Worm (Caenorhabditis elegans) whole organism, L1 larva: ENCODE measurements around the gene jmjd-4.

Experiments
- C16A3.4 ChIP-seq: fragments of 150-350 bp; optimal IDR thresholded peaks from 2 replicates; lab custom pipeline; 2014; ENCODE audit warnings: missing biosample characterization, missing genetic modification characterization
- aha-1 ChIP-seq: fragments of 150-350 bp; optimal IDR thresholded peaks from 2 replicates; lab custom pipeline; 2014; ENCODE audit warnings: missing biosample characterization, missing genetic modification characterization
- blmp-1 ChIP-seq: fragments of 150-350 bp; optimal IDR thresholded peaks from 2 replicates; lab custom pipeline; 2014; ENCODE audit warnings: missing biosample characterization, missing genetic modification characterization
- ceh-82 ChIP-seq, 3 experiments: fragments of 150-350 bp in 1 of 3; sonication (generic microtip) in 2 of 3; optimal IDR thresholded peaks; 2 replicates each; lab custom pipeline; 2014 to 2017; ENCODE audit warnings: missing biosample characterization in 3 of 3, missing genetic modification characterization in 3 of 3
- ceh-88 ChIP-seq: fragments of 200-800 bp; sonication (Bioruptor generic); IDR thresholded peaks from 2 replicates; pipeline ENCODE4 v1.3.6; 2022; ENCODE audit warnings: missing genetic modification characterization, missing compliant biosample characterization
- ces-1 ChIP-seq: fragments of 150-350 bp; optimal IDR thresholded peaks from 2 replicates; lab custom pipeline; 2014; ENCODE audit warnings: missing biosample characterization, missing genetic modification reagents, missing genetic modification characterization
- dsc-1 ChIP-seq: sonication (generic microtip); optimal IDR thresholded peaks from 2 replicates; lab custom pipeline; 2016; ENCODE audit warnings: mild to moderate bottlenecking, missing genetic modification characterization, missing compliant biosample characterization
- efl-1 ChIP-seq, 4 experiments: fragments of 150-350 bp; optimal IDR thresholded peaks in 3 of 4; peaks in 1 of 4; 1 replicate in 1 of 4; 2 replicates in 3 of 4; lab custom pipeline; 2014; ENCODE audit warnings: missing biosample characterization in 2 of 4, missing genetic modification characterization in 2 of 4, missing genetic modification reagents in 2 of 4
- efl-3 ChIP-seq: fragments of 200-800 bp; sonication (Bioruptor generic); optimal IDR thresholded peaks from 2 replicates; lab custom pipeline; 2018; ENCODE audit warnings: mild to moderate bottlenecking, missing genetic modification characterization, missing compliant biosample characterization
- egl-13 ChIP-seq: sonication (generic microtip); optimal IDR thresholded peaks from 2 replicates; lab custom pipeline; 2016; ENCODE audit warnings: missing genotype, missing genetic modification reagents, missing genetic modification characterization, missing compliant biosample characterization
- egl-27 ChIP-seq, 2 experiments: fragments of 150-350 bp in 1 of 2; sonication (generic microtip); optimal IDR thresholded peaks; 3 replicates each; lab custom pipeline; 2017 to 2018; ENCODE audit warnings: missing biosample characterization in 2 of 2, missing genetic modification characterization in 2 of 2, missing genetic modification reagents in 2 of 2
- elt-2 ChIP-seq: sonication (generic microtip); optimal IDR thresholded peaks from 2 replicates; lab custom pipeline; 2016; ENCODE audit warnings: missing genetic modification characterization, mild to moderate bottlenecking, inconsistent platforms, missing compliant biosample characterization, missing genetic modification reagents
- fkh-10 ChIP-seq: sonication (generic microtip); optimal IDR thresholded peaks from 2 replicates; lab custom pipeline; 2017; ENCODE audit warnings: missing biosample characterization, missing genetic modification reagents, missing genetic modification characterization
- fkh-8 ChIP-seq: sonication (generic microtip); optimal IDR thresholded peaks from 2 replicates; lab custom pipeline; 2016; ENCODE audit warnings: mild to moderate bottlenecking, missing genetic modification characterization, missing compliant biosample characterization
- isw-1 ChIP-seq: fragments of 200-800 bp; sonication (Bioruptor generic); IDR thresholded peaks from 2 replicates; pipeline ENCODE4 v1.3.6; 2022; ENCODE audit warnings: missing genetic modification characterization, missing compliant biosample characterization
- lin-14 ChIP-seq: fragments of 200-800 bp; sonication (Bioruptor generic); optimal IDR thresholded peaks from 2 replicates; lab custom pipeline; 2018; ENCODE audit warnings: mild to moderate bottlenecking, missing genetic modification characterization, moderate library complexity, missing compliant biosample characterization
- lin-39 ChIP-seq: fragments of 150-350 bp; optimal IDR thresholded peaks from 2 replicates; lab custom pipeline; 2014; ENCODE audit warnings: missing biosample characterization, missing genetic modification reagents, missing genetic modification characterization
- lsy-2 ChIP-seq, 2 experiments: fragments of 150-350 bp; optimal IDR thresholded peaks; 2 replicates each; lab custom pipeline; 2014; ENCODE audit warnings: missing biosample characterization in 2 of 2, missing genetic modification characterization in 2 of 2
- mab-9 ChIP-seq: fragments of 200-800 bp; sonication (Bioruptor generic); IDR thresholded peaks from 2 replicates; pipeline ENCODE4 v1.3.6; 2022; ENCODE audit warnings: missing genetic modification reagents, missing genetic modification characterization, missing compliant biosample characterization
- mdl-1 ChIP-seq, 2 experiments: fragments of 150-350 bp; optimal IDR thresholded peaks; 2 replicates each; lab custom pipeline; 2014 to 2017; ENCODE audit warnings: missing biosample characterization in 2 of 2, missing genetic modification characterization in 2 of 2, inconsistent platforms in 1 of 2
- mep-1 ChIP-seq: fragments of 150-350 bp; optimal IDR thresholded peaks from 2 replicates; lab custom pipeline; 2014; ENCODE audit warnings: missing biosample characterization, missing genetic modification characterization
- nhr-11 ChIP-seq: fragments of 150-350 bp; optimal IDR thresholded peaks from 2 replicates; lab custom pipeline; 2014; ENCODE audit warnings: missing biosample characterization, missing genetic modification characterization
- nhr-47 ChIP-seq: sonication (generic microtip); optimal IDR thresholded peaks from 2 replicates; lab custom pipeline; 2016; ENCODE audit warnings: mild to moderate bottlenecking, missing genetic modification characterization, moderate library complexity, missing compliant biosample characterization
- nhr-71 ChIP-seq: sonication (generic microtip); optimal IDR thresholded peaks from 2 replicates; lab custom pipeline; 2016; ENCODE audit warnings: mild to moderate bottlenecking, missing genetic modification characterization, moderate library complexity, missing compliant biosample characterization
- nhr-77 ChIP-seq: fragments of 150-350 bp; optimal IDR thresholded peaks from 2 replicates; lab custom pipeline; 2014; ENCODE audit warnings: missing biosample characterization, missing genetic modification characterization
- nhr-84 ChIP-seq: sonication (generic microtip); optimal IDR thresholded peaks from 2 replicates; lab custom pipeline; 2017; ENCODE audit warnings: missing biosample characterization, missing genetic modification characterization
- nhr-85 ChIP-seq: sonication (generic microtip); peaks from one replicate; lab custom pipeline; 2016; ENCODE audit warnings: missing genetic modification characterization, inconsistent platforms, missing compliant biosample characterization
- rnt-1 ChIP-seq: sonication (generic microtip); optimal IDR thresholded peaks from 2 replicates; lab custom pipeline; 2016; ENCODE audit warnings: mild to moderate bottlenecking, missing genetic modification characterization, moderate library complexity, missing compliant biosample characterization
- snu-23 ChIP-seq: sonication (generic microtip); optimal IDR thresholded peaks from 2 replicates; lab custom pipeline; 2016; ENCODE audit warnings: missing genetic modification characterization, missing compliant biosample characterization
- sptf-1 ChIP-seq: fragments of 150-350 bp; optimal IDR thresholded peaks from 2 replicates; lab custom pipeline; 2014; ENCODE audit warnings: missing biosample characterization, missing genetic modification characterization
- sup-37 ChIP-seq: fragments of 200-800 bp; sonication (Bioruptor generic); optimal IDR thresholded peaks from 2 replicates; lab custom pipeline; 2018; ENCODE audit warnings: mild to moderate bottlenecking, missing genetic modification characterization, missing compliant biosample characterization
- swsn-7 ChIP-seq: sonication (generic microtip); optimal IDR thresholded peaks from 2 replicates; lab custom pipeline; 2016; ENCODE audit warnings: missing genetic modification characterization, missing compliant biosample characterization
- tbx-2 ChIP-seq: sonication (generic microtip); optimal IDR thresholded peaks from 2 replicates; lab custom pipeline; 2016; ENCODE audit warnings: missing genetic modification characterization, missing compliant biosample characterization
- tlp-1 ChIP-seq: fragments of 150-350 bp; optimal IDR thresholded peaks from 2 replicates; lab custom pipeline; 2014; ENCODE audit warnings: missing biosample characterization, missing genetic modification characterization
- unc-30 ChIP-seq: sonication (generic microtip); optimal IDR thresholded peaks from 2 replicates; lab custom pipeline; 2017; ENCODE audit warnings: missing biosample characterization, missing genetic modification characterization
- unc-86 ChIP-seq: sonication (generic microtip); optimal IDR thresholded peaks from 2 replicates; lab custom pipeline; 2016; ENCODE audit warnings: missing genetic modification characterization, missing compliant biosample characterization
- ztf-4 ChIP-seq: fragments of 150-350 bp; optimal IDR thresholded peaks from 2 replicates; lab custom pipeline; 2014; ENCODE audit warnings: missing biosample characterization, missing genetic modification characterization

jmjd-4 gene

ce11 chrIII:10380640-10381039, 46.8 kb upstream of the jmjd-4 start (continued):
- peak; percentile 16 for TF ChIP-seq swsn-7 (tag; lab: Kevin White, UChicago)
- peak in 1 of 3 experiments; percentile 9 for TF ChIP-seq ceh-82 (tag; optimal IDR thresholded peaks at IDR 0.05; lab: Kevin White, UChicago)
- TF ChIP-seq nhr-84 (tag; lab: Kevin White, UChicago): no peak
- TF ChIP-seq blmp-1: peak; percentile 84
- TF ChIP-seq tbx-2 (tag; lab: Kevin White, UChicago): no peak

DNA sequence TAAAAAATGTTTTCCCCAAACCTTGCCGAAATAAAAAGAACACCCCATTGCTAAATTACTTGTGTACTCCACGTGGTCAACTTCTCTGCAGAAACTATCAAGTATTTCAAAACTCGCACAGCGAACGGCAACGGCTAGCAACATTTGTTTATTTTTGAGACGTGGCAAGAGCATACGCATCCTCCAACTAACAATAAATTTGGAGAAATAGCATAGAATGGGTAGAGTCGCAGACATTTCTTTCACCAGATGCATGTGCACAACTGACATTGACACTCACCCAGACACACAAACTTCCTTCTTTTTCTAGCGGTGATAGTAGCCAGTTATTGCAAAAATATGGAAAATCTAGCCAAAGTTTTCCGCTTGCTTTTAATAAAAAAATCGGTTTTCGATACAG, 45.8 kb upstream of the jmjd-4 start:
- TF ChIP-seq nhr-11 (tag; lab: Kevin White, UChicago) (no peak), C16A3.4 (tag; lab: Kevin White, UChicago) (no peak), rnt-1 (tag; lab: Kevin White, UChicago) (peak; percentile 0), efl-1 (optimal IDR thresholded peaks at IDR 0.05; lab: Kevin White, UChicago) (peak in 1 of 2 experiments; percentile 21), efl-1 (GFP tag; optimal IDR thresholded peaks at IDR 0.05 in 1 of 2; lab: Kevin White, UChicago) (peak in 1 of 2 experiments; percentile 5), unc-30 (tag; lab: Kevin White, UChicago) (no peak), lin-14 (GFP tag; lab: Kevin White, UChicago) (peak; percentile 71), nhr-77 (tag; lab: Kevin White, UChicago) (no peak)

DNA sequence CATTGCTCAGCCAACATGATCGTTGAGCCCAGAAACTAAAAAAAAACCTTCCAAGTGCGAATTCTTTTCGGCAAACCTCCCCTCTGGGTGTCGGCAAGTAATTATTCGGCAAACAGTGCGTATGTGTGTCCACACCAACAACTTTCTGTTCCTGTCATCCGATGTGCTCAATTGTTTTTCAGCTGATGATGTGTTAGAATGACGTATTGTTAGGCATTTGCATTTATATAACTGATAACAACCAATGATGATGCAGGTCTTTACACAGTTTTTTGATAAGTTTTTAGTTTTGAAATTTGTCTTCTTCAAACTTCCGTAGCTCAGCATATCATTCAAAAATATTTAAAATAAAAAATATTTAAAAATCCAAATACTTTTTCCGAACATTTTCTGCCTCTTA, 45.1 kb upstream of the jmjd-4 start:
- TF ChIP-seq fkh-10 (GFP tag; lab: Kevin White, UChicago): no peak
- TF ChIP-seq snu-23 (GFP tag; lab: Kevin White, UChicago): no peak
- TF ChIP-seq elt-2: peak; percentile 20
- TF ChIP-seq nhr-85 (tag; lab: Kevin White, UChicago): no peak

- TF ChIP-seq sptf-1 (tag; lab: Kevin White, UChicago) (no peak), ceh-88 (no peak), egl-27 (tag; optimal IDR thresholded peaks at IDR 0.05; lab: Kevin White, UChicago) (no peak), ztf-4 (tag; lab: Kevin White, UChicago) (no peak), isw-1 (no peak), elt-2 (peak; percentile 20), nhr-47 (no peak), C16A3.4 (tag; lab: Kevin White, UChicago) (no peak)
Observed at ce11 chrIII:10376041-10376440, 42.2 kb upstream of the jmjd-4 start.

DNA sequence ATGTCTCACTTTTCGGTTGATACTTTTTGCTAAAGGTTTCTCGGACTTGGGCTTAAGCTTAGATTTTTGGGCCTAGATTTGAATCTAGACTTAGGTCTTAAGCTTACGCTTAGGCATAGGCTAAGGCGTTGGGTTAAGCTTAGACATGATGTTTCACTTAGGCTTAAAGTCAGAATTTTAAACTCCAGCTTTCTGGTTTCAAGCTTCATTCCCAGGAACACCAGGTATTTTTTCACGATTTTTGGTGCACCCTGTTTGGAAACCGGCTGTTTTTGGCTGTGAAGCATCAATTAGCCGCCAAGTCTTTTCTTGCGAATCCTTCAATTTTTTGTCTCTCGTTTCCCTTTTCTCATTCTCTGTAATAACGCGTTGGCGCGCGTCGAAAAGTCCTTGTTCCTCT, 40.0 kb upstream of the jmjd-4 start:
- TF ChIP-seq tlp-1 (tag; lab: Kevin White, UChicago): no peak
- TF ChIP-seq lin-39 (tag; lab: Kevin White, UChicago): no peak
- no peak for TF ChIP-seq efl-3 (GFP tag; lab: Kevin White, UChicago)
- no peak for TF ChIP-seq aha-1 (tag; lab: Kevin White, UChicago)

DNA sequence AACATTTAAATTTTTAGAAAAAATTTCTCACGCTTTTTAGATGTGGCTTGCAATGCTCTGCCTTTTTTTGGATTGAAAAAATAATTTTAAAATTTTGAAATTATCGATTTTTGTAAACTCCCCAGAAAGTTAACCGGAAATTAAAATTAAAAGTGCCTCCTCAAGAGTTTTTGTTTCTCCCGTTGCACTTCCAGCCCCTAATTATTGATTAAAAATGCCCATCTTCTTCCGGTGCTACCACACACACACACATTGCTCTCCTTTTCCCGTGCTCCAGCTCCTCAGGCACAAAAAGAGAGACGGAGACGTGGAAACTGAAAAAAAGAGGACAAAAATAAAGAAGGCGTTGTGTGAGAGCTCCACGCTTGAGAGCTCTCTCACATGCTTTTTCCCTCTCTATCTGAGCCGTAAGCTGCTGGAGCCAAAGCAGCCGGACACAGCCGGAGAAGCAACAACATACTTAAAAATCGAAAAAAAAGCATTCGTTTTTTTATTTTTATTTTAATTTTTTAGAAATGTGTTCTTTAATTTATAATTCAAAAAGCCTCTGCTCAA, 33.6 kb upstream of the jmjd-4 start:
- no peak for TF ChIP-seq nhr-71 (tag; lab: Kevin White, UChicago)
- peak; percentile 69 for TF ChIP-seq fkh-8 (tag; lab: Kevin White, UChicago)
- no peak for TF ChIP-seq ces-1
- no peak for TF ChIP-seq dsc-1
- peak in 1 of 2 experiments; percentile 26 for TF ChIP-seq lsy-2 (tag; optimal IDR thresholded peaks at IDR 0.05; lab: Kevin White, UChicago)
- peak; percentile 30 for TF ChIP-seq nhr-47
- TF ChIP-seq egl-13 (tag; lab: Kevin White, UChicago): peak; percentile 27
- TF ChIP-seq sup-37 (GFP tag; lab: Kevin White, UChicago): no peak
- no peak for TF ChIP-seq nhr-85 (tag; lab: Kevin White, UChicago)
- no peak; the same call in 1 of the 2 replicates for TF ChIP-seq mab-9 (GFP tag; lab: Robert Waterston, UW)
- TF ChIP-seq unc-86: peak; percentile 6
- peak; percentile 11 for TF ChIP-seq swsn-7 (tag; lab: Kevin White, UChicago)
- TF ChIP-seq mep-1 (tag; lab: Kevin White, UChicago): peak; percentile 11
- TF ChIP-seq lin-14 (GFP tag; lab: Kevin White, UChicago): peak; percentile 58
- no peak for TF ChIP-seq efl-1 (optimal IDR thresholded peaks at IDR 0.05; lab: Kevin White, UChicago)
- TF ChIP-seq efl-1 (GFP tag; optimal IDR thresholded peaks at IDR 0.05 in 1 of 2; lab: Kevin White, UChicago): peak in 1 of 2 experiments; percentile 85
- TF ChIP-seq mdl-1 (tag; optimal IDR thresholded peaks at IDR 0.05; lab: Kevin White, UChicago): no peak
- peak in 1 of 3 experiments; percentile 40 for TF ChIP-seq ceh-82 (tag; optimal IDR thresholded peaks at IDR 0.05; lab: Kevin White, UChicago)
